Worm (Caenorhabditis elegans) whole organism, late embryonic: ENCODE results near the gene exc-12.

Source experiments
- C08G9.2 ChIP-seq: sonication (generic microtip); optimal IDR thresholded peaks from 2 replicates; lab custom pipeline; 2016; ENCODE audit warnings: mild to moderate bottlenecking, missing genetic modification characterization, moderate library complexity, missing compliant biosample characterization
- K02D7.2 ChIP-seq: sonication (generic microtip); optimal IDR thresholded peaks from 2 replicates; lab custom pipeline; 2017; ENCODE audit warnings: mild to moderate bottlenecking, missing genetic modification characterization, missing compliant biosample characterization
- K09A11.1 ChIP-seq: sonication (generic microtip); optimal IDR thresholded peaks from 2 replicates; lab custom pipeline; 2017; ENCODE audit warnings: antibody characterized with exemption, mild to moderate bottlenecking, missing genetic modification characterization, missing compliant biosample characterization; ENCODE audit not compliant: insufficient read depth
- T23F11.4 ChIP-seq: fragments of 200-800 bp; sonication (Bioruptor generic); optimal IDR thresholded peaks from 2 replicates; lab custom pipeline; 2018; ENCODE audit warnings: mild to moderate bottlenecking, missing genetic modification characterization, missing compliant biosample characterization
- Y22D7AL.16 ChIP-seq: sonication (generic microtip); optimal IDR thresholded peaks from 2 replicates; lab custom pipeline; 2016; ENCODE audit warnings: missing genetic modification characterization, missing compliant biosample characterization
- ahr-1 ChIP-seq: sonication (generic microtip); optimal IDR thresholded peaks from 2 replicates; lab custom pipeline; 2016; ENCODE audit warnings: missing genetic modification characterization, missing compliant biosample characterization
- ceh-19 ChIP-seq: fragments of 200-800 bp; sonication (Bioruptor generic); optimal IDR thresholded peaks from 2 replicates; lab custom pipeline; 2018; ENCODE audit warnings: mild to moderate bottlenecking, missing genetic modification characterization, missing compliant biosample characterization
- ceh-2 ChIP-seq: sonication (generic microtip); optimal IDR thresholded peaks from 2 replicates; lab custom pipeline; 2016; ENCODE audit warnings: missing genotype, missing genetic modification characterization, missing compliant biosample characterization
- ceh-30 ChIP-seq: fragments of 150-350 bp; optimal IDR thresholded peaks from 2 replicates; lab custom pipeline; 2014; ENCODE audit warnings: missing biosample characterization, missing genetic modification characterization
- ceh-34 ChIP-seq: sonication (generic microtip); optimal IDR thresholded peaks from 2 replicates; lab custom pipeline; 2016; ENCODE audit warnings: mild to moderate bottlenecking, missing genetic modification characterization, missing compliant biosample characterization
- ceh-48 ChIP-seq: sonication (generic microtip); optimal IDR thresholded peaks from 2 replicates; lab custom pipeline; 2016; ENCODE audit warnings: missing genetic modification characterization, inconsistent platforms, missing compliant biosample characterization
- ceh-9 ChIP-seq: sonication (generic microtip); optimal IDR thresholded peaks from 2 replicates; lab custom pipeline; 2016; ENCODE audit warnings: mild to moderate bottlenecking, missing genetic modification characterization, inconsistent platforms, missing compliant biosample characterization
- dmd-4 ChIP-seq: sonication (generic microtip); optimal IDR thresholded peaks from 2 replicates; lab custom pipeline; 2016; ENCODE audit warnings: borderline replicate concordance, missing genetic modification characterization, missing compliant biosample characterization
- dve-1 ChIP-seq: sonication (generic microtip); optimal IDR thresholded peaks from 2 replicates; lab custom pipeline; 2017; ENCODE audit warnings: antibody characterized with exemption, mild to moderate bottlenecking, missing genetic modification characterization, missing compliant biosample characterization
- elt-2 ChIP-seq: sonication (generic microtip); optimal IDR thresholded peaks from 2 replicates; lab custom pipeline; 2016; ENCODE audit warnings: missing genetic modification reagents, missing genetic modification characterization, missing compliant biosample characterization
- fkh-10 ChIP-seq: fragments of 150-350 bp; optimal IDR thresholded peaks from 2 replicates; lab custom pipeline; 2014; ENCODE audit warnings: missing biosample characterization, missing genetic modification reagents, missing genetic modification characterization
- lim-6 ChIP-seq: sonication (generic microtip); optimal IDR thresholded peaks from 2 replicates; lab custom pipeline; 2016; ENCODE audit warnings: missing genetic modification characterization, missing compliant biosample characterization
- madf-2 ChIP-seq: sonication (generic microtip); optimal IDR thresholded peaks from 2 replicates; lab custom pipeline; 2017; ENCODE audit warnings: missing genetic modification characterization, missing compliant biosample characterization
- nfya-1 ChIP-seq: sonication (generic microtip); optimal IDR thresholded peaks from 2 replicates; lab custom pipeline; 2017; ENCODE audit warnings: missing genetic modification characterization, mild to moderate bottlenecking, missing compliant biosample characterization, antibody characterized with exemption, moderate library complexity
- pha-2 ChIP-seq: sonication (generic microtip); optimal IDR thresholded peaks from 2 replicates; lab custom pipeline; 2017; ENCODE audit warnings: mild to moderate bottlenecking, missing genetic modification characterization, missing compliant biosample characterization
- pha-4 ChIP-seq: fragments of 150-350 bp; optimal IDR thresholded peaks from 2 replicates; lab custom pipeline; 2018; ENCODE audit warnings: missing biosample characterization, missing genetic modification reagents, missing genetic modification characterization
- pqm-1 ChIP-seq: sonication (generic microtip); optimal IDR thresholded peaks from 2 replicates; lab custom pipeline; 2016; ENCODE audit warnings: missing genetic modification characterization, missing compliant biosample characterization
- ref-2 ChIP-seq: sonication (generic microtip); optimal IDR thresholded peaks from 2 replicates; lab custom pipeline; 2016; ENCODE audit warnings: missing genetic modification characterization, missing compliant biosample characterization
- rnt-1 ChIP-seq: sonication (generic microtip); optimal IDR thresholded peaks from 2 replicates; lab custom pipeline; 2016; ENCODE audit warnings: missing genetic modification characterization, missing compliant biosample characterization
- sdc-2 ChIP-seq: sonication (generic microtip); optimal IDR thresholded peaks from 2 replicates; lab custom pipeline; 2016; ENCODE audit warnings: missing genotype, missing genetic modification characterization, missing compliant biosample characterization
- sox-2 ChIP-seq: fragments of 200-800 bp; sonication (Bioruptor generic); IDR thresholded peaks from 2 replicates; pipeline ENCODE4 v1.3.6; 2022; ENCODE audit warnings: missing genetic modification reagents, missing genetic modification characterization, missing compliant biosample characterization
- syd-9 ChIP-seq: sonication (generic microtip); optimal IDR thresholded peaks from 2 replicates; lab custom pipeline; 2016; ENCODE audit warnings: mild to moderate bottlenecking, missing genetic modification characterization, moderate library complexity, missing compliant biosample characterization
- tbx-7 ChIP-seq: sonication (generic microtip); optimal IDR thresholded peaks from 2 replicates; lab custom pipeline; 2016; ENCODE audit warnings: missing genotype, missing genetic modification characterization, missing compliant biosample characterization
- unc-3 ChIP-seq, 2 experiments: fragments of 200-800 bp in 1 of 2; sonication (Bioruptor generic) in 1 of 2; sonication (generic microtip) in 1 of 2; conservative IDR thresholded peaks in 1 of 2; optimal IDR thresholded peaks in 1 of 2; 2 replicates each; pipeline versions ENCODE4 v1.3.6 to Lab custom; 2016 to 2022; ENCODE audit warnings: missing compliant biosample characterization in 2 of 2, missing genetic modification characterization in 2 of 2, missing genetic modification reagents in 1 of 2
- unc-42 ChIP-seq: sonication (generic microtip); optimal IDR thresholded peaks from 2 replicates; lab custom pipeline; 2016; ENCODE audit warnings: missing genotype, missing genetic modification characterization, missing compliant biosample characterization

The exc-12 gene

DNA sequence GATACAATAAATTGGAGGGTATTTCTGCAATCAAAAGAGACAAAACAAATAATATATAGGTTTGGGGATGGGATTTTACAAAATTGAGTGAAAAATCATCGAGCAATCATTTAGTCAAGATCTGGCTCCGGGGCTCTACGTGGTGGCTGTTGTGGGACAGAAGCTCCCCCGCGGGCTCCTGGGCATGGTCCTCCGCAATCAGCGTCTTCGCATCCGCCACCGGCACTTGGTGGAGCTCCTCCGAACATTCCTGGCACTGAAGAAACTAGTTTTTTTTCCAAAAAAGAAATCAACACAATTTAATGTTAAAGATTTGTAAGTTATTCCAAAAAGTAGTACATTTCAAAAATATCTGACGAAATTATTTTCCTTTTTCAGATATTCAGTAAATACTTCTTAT, 44.5 kb upstream of the exc-12 start:
- TF ChIP-seq nfya-1 (tag; lab: Kevin White, UChicago), result no peak
- no peak for TF ChIP-seq C08G9.2 (tag; lab: Kevin White, UChicago)
- no peak for TF ChIP-seq pha-4
- TF ChIP-seq madf-2 (tag; lab: Kevin White, UChicago), result no peak
- no peak for TF ChIP-seq ref-2 (tag; lab: Kevin White, UChicago)
- no peak for TF ChIP-seq lim-6 (tag; lab: Kevin White, UChicago)
- no peak for TF ChIP-seq rnt-1 (tag; lab: Kevin White, UChicago)
- TF ChIP-seq ahr-1 (tag; lab: Kevin White, UChicago), result no peak
- no peak for TF ChIP-seq ceh-34 (tag; lab: Kevin White, UChicago)
- no peak for TF ChIP-seq sdc-2 (tag; lab: Kevin White, UChicago)
- TF ChIP-seq ceh-19 (GFP tag; lab: Kevin White, UChicago), result no peak
- TF ChIP-seq dmd-4 (tag; lab: Kevin White, UChicago), result no peak
- TF ChIP-seq fkh-10 (GFP tag; lab: Kevin White, UChicago), result no peak
- TF ChIP-seq ceh-48 (tag; lab: Kevin White, UChicago), result no peak
- TF ChIP-seq Y22D7AL.16, result no peak
- TF ChIP-seq sox-2, result no peak
- TF ChIP-seq elt-2 (tag; lab: Kevin White, UChicago), result no peak
- TF ChIP-seq ceh-30 (tag; lab: Kevin White, UChicago), result no peak

ce11 chrIII:13614206-13614605, 44.0 kb upstream of the exc-12 start:
- TF ChIP-seq ahr-1 (tag; lab: Kevin White, UChicago) (no peak), T23F11.4 (GFP tag; lab: Kevin White, UChicago) (no peak), ceh-9 (tag; lab: Kevin White, UChicago) (no peak), pha-2 (tag; lab: Kevin White, UChicago) (no peak), C08G9.2 (tag; lab: Kevin White, UChicago) (no peak), unc-42 (no peak)

DNA sequence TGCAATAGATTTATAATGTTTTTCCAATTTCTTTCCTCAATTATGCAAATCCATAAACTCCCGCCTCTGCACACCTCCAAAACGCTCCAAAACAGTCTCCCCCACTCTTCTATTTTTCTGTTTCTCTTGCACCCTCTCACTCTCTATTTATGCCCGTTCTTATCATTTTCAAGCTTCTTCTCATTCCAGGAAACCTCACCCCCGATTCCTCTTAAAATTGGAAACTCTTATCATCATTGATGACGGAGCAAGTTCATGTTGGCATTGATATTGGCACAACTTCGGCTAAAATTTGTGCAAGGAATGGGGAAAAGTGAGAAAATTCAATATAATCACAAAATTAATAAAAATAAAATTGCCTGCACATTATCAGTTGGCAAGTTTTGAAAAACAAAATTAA, 37.6 kb upstream of the exc-12 start, which contains the start of gene shpk-1:
TSS of gene shpk-1 (plus strand) at position 188 of the 400 bp plus-strand sequence.
- TF ChIP-seq pqm-1 (peak; percentile 73), ceh-34 (tag; lab: Kevin White, UChicago) (no peak), elt-2 (tag; lab: Kevin White, UChicago) (peak; percentile 50)

DNA sequence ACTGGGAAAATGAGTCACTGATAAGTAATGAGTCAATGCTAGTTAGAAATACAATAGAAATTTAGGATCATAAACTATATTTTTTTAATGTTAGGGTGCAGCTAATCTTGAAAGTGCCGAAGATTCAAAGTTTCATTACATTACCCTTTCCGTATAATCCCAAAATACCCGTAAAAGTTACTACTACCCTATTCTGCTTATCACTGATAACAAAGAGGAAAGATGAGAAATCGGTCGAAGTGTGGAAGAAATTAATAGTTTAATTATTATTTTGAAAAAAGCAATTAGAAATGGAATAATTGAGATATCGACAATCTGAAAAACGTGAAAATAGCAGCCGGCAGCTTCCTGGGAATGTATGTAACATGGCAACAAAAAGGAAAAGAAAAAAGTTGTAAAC, 36.6 kb upstream of the exc-12 start:
- TF ChIP-seq ref-2 (tag; lab: Kevin White, UChicago) (no peak), elt-2 (tag; lab: Kevin White, UChicago) (no peak), syd-9 (tag; lab: Kevin White, UChicago) (no peak), pha-4 (no peak)

DNA sequence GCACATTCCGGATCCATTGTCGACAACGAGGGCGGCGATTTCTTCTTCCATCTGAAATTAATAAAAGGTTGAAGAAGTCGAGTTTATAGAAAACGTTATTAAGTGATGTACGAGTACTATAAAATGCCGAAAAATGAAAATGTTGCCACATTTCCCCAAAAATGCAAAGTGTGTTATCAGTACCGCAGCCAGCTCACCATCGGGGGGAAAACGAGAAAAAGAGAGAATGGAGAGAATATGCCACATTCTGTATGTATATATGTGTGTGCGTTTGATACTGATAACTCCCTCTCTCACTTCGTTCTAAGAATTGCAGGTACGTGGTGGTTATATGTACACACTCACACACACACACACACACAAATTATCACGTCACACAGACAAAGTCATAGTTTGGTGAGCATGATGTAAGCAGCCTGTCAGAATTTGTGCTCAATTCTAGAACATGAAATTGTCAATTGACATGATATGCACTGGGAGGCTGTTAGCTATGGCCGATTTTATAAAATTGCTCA, 35.8 kb upstream of the exc-12 start, which contains the start of gene act-5:
TSS of gene act-5 (minus strand) at position 51 of the 515 bp plus-strand sequence.
- TF ChIP-seq K09A11.1 (tag; lab: Kevin White, UChicago), result no peak
- no peak for TF ChIP-seq ceh-2 (tag; lab: Kevin White, UChicago)
- TF ChIP-seq K02D7.2 (tag; lab: Kevin White, UChicago), result no peak
- no peak for TF ChIP-seq unc-3 (GFP tag; conservative IDR thresholded peaks at IDR 0.05; lab: Robert Waterston, UW)
- no peak for TF ChIP-seq unc-3 (tag; optimal IDR thresholded peaks at IDR 0.05; lab: Kevin White, UChicago)
- no peak for TF ChIP-seq tbx-7 (tag; lab: Kevin White, UChicago)
- TF ChIP-seq dve-1 (tag; lab: Kevin White, UChicago), result peak; percentile 33
- no peak for TF ChIP-seq pha-2 (tag; lab: Kevin White, UChicago)
- peak; percentile 68 for TF ChIP-seq elt-2 (tag; lab: Kevin White, UChicago)
- TF ChIP-seq, all 69 proteins: peak for 2
